Fruit fly (Drosophila melanogaster) whole organism, adult: ENCODE measurements around the gene SP555.

ENCODE experiments used
- CG11617 ChIP-seq: fragments of 200-800 bp; sonication (Bioruptor generic); optimal IDR thresholded peaks from 2 replicates; lab custom pipeline; 2017; ENCODE audit warnings: mild to moderate bottlenecking, missing biosample characterization, missing genetic modification reagents, missing genetic modification characterization
- CG14711 ChIP-seq: fragments of 200-800 bp; sonication (Bioruptor generic); optimal IDR thresholded peaks from 2 replicates; lab custom pipeline; 2018; ENCODE audit warnings: missing biosample characterization, mild to moderate bottlenecking, missing genetic modification characterization, moderate library complexity
- CG7045 ChIP-seq: fragments of 200-800 bp; sonication (Bioruptor generic); optimal IDR thresholded peaks from 2 replicates; lab custom pipeline; 2017; ENCODE audit warnings: missing biosample characterization, mild to moderate bottlenecking, missing genetic modification characterization
- Mnt ChIP-seq: fragments of 200-800 bp; sonication (Bioruptor generic); optimal IDR thresholded peaks from 2 replicates; lab custom pipeline; 2016; ENCODE audit warnings: missing biosample characterization, mild to moderate bottlenecking, missing genetic modification characterization
- pad ChIP-seq: fragments of 200-800 bp; sonication (Bioruptor generic); optimal IDR thresholded peaks from 3 replicates; lab custom pipeline; 2017; ENCODE audit warnings: missing biosample characterization, missing genetic modification characterization, mild to moderate bottlenecking, moderate library complexity, missing genetic modification reagents
- toe ChIP-seq: fragments of 200-800 bp; sonication (Bioruptor generic); optimal IDR thresholded peaks from 2 replicates; lab custom pipeline; 2016; ENCODE audit warnings: missing biosample characterization, missing genetic modification characterization

- no peak for TF ChIP-seq CG14711
- no peak for TF ChIP-seq CG7045 (GFP tag; lab: Kevin White, UChicago)
- no peak for TF ChIP-seq CG11617
- TF ChIP-seq Mnt (GFP tag; lab: Kevin White, UChicago) = no peak
- no peak for TF ChIP-seq toe (GFP tag; lab: Kevin White, UChicago)
- TF ChIP-seq pad (GFP tag; lab: Kevin White, UChicago) = no peak
These were observed 17.0 kb upstream of the SP555 start for dm6 chr2L:5020479-5020878.
